Worm (Caenorhabditis elegans) whole organism, L1 larva: ENCODE data around the gene vha-20.
A peak's percentile ranks its signal among the peaks of the same experiment; 100 is the strongest.
"Not testable (repeated sequence)": the region's sequence is repeated elsewhere in the genome, so short reads cannot be mapped to it uniquely, and the experiment has no call there.

Experiments
- C16A3.4 ChIP-seq: fragments of 150-350 bp; optimal IDR thresholded peaks from 2 replicates; lab custom pipeline; 2014; ENCODE audit warnings: missing biosample characterization, missing genetic modification characterization
- C34B4.2 ChIP-seq: sonication (generic microtip); optimal IDR thresholded peaks from 2 replicates; lab custom pipeline; 2017; ENCODE audit warnings: mild to moderate bottlenecking, missing genetic modification characterization, missing compliant biosample characterization
- ceh-88 ChIP-seq: fragments of 200-800 bp; sonication (Bioruptor generic); IDR thresholded peaks from 2 replicates; pipeline ENCODE4 v1.3.6; 2022; ENCODE audit warnings: missing genetic modification characterization, missing compliant biosample characterization
- dpl-1 ChIP-seq, 3 experiments: fragments of 150-350 bp in 2 of 3; sonication (generic microtip) in 1 of 3; optimal IDR thresholded peaks; 2 replicates each; lab custom pipeline; 2014 to 2017; ENCODE audit warnings: missing biosample characterization in 3 of 3, missing genetic modification characterization in 3 of 3, missing genetic modification reagents in 3 of 3
- dsc-1 ChIP-seq: sonication (generic microtip); optimal IDR thresholded peaks from 2 replicates; lab custom pipeline; 2016; ENCODE audit warnings: mild to moderate bottlenecking, missing genetic modification characterization, missing compliant biosample characterization
- efl-1 ChIP-seq, 4 experiments: fragments of 150-350 bp; optimal IDR thresholded peaks in 3 of 4; peaks in 1 of 4; 1 replicate in 1 of 4; 2 replicates in 3 of 4; lab custom pipeline; 2014; ENCODE audit warnings: missing biosample characterization in 2 of 4, missing genetic modification characterization in 2 of 4, missing genetic modification reagents in 2 of 4
- elt-2 ChIP-seq: sonication (generic microtip); optimal IDR thresholded peaks from 2 replicates; lab custom pipeline; 2016; ENCODE audit warnings: missing genetic modification characterization, mild to moderate bottlenecking, inconsistent platforms, missing compliant biosample characterization, missing genetic modification reagents
- fkh-10 ChIP-seq: sonication (generic microtip); optimal IDR thresholded peaks from 2 replicates; lab custom pipeline; 2017; ENCODE audit warnings: missing biosample characterization, missing genetic modification reagents, missing genetic modification characterization
- fkh-8 ChIP-seq: sonication (generic microtip); optimal IDR thresholded peaks from 2 replicates; lab custom pipeline; 2016; ENCODE audit warnings: mild to moderate bottlenecking, missing genetic modification characterization, missing compliant biosample characterization
- fos-1 ChIP-seq: fragments of 150-350 bp; optimal IDR thresholded peaks from 2 replicates; lab custom pipeline; 2014; ENCODE audit warnings: missing biosample characterization, missing genetic modification characterization
- lin-13 ChIP-seq: fragments of 150-350 bp; optimal IDR thresholded peaks from 2 replicates; lab custom pipeline; 2014; ENCODE audit warnings: missing biosample characterization, missing genetic modification reagents, missing genetic modification characterization
- lin-14 ChIP-seq: fragments of 200-800 bp; sonication (Bioruptor generic); optimal IDR thresholded peaks from 2 replicates; lab custom pipeline; 2018; ENCODE audit warnings: mild to moderate bottlenecking, missing genetic modification characterization, moderate library complexity, missing compliant biosample characterization
- lin-35 ChIP-seq, 2 experiments: fragments of 150-350 bp; optimal IDR thresholded peaks; 2 replicates each; lab custom pipeline; 2014; ENCODE audit warnings: missing biosample characterization in 2 of 2, missing genetic modification characterization in 2 of 2, missing genetic modification reagents in 2 of 2
- mdl-1 ChIP-seq, 2 experiments: fragments of 150-350 bp; optimal IDR thresholded peaks; 2 replicates each; lab custom pipeline; 2014 to 2017; ENCODE audit warnings: missing biosample characterization in 2 of 2, missing genetic modification characterization in 2 of 2, inconsistent platforms in 1 of 2
- nhr-12 ChIP-seq: sonication (generic microtip); optimal IDR thresholded peaks from 2 replicates; lab custom pipeline; 2017; ENCODE audit warnings: missing biosample characterization, missing genetic modification characterization
- nhr-19 ChIP-seq: fragments of 200-800 bp; sonication (Bioruptor generic); conservative IDR thresholded peaks from 2 replicates; pipeline ENCODE4 v1.3.6; 2022; ENCODE audit warnings: missing genetic modification characterization, missing compliant biosample characterization
- nhr-20 ChIP-seq: sonication (generic microtip); optimal IDR thresholded peaks from 2 replicates; lab custom pipeline; 2016; ENCODE audit warnings: mild to moderate bottlenecking, missing genetic modification characterization, missing compliant biosample characterization
- nhr-47 ChIP-seq: sonication (generic microtip); optimal IDR thresholded peaks from 2 replicates; lab custom pipeline; 2016; ENCODE audit warnings: mild to moderate bottlenecking, missing genetic modification characterization, moderate library complexity, missing compliant biosample characterization
- nhr-71 ChIP-seq: sonication (generic microtip); optimal IDR thresholded peaks from 2 replicates; lab custom pipeline; 2016; ENCODE audit warnings: mild to moderate bottlenecking, missing genetic modification characterization, moderate library complexity, missing compliant biosample characterization
- nhr-84 ChIP-seq: sonication (generic microtip); optimal IDR thresholded peaks from 2 replicates; lab custom pipeline; 2017; ENCODE audit warnings: missing biosample characterization, missing genetic modification characterization
- nhr-90 ChIP-seq: sonication (generic microtip); optimal IDR thresholded peaks from 2 replicates; lab custom pipeline; 2016; ENCODE audit warnings: mild to moderate bottlenecking, missing genetic modification characterization, missing compliant biosample characterization; ENCODE audit not compliant: poor library complexity
- pax-3 ChIP-seq: fragments of 200-800 bp; sonication (Bioruptor generic); optimal IDR thresholded peaks from 2 replicates; lab custom pipeline; 2018; ENCODE audit warnings: mild to moderate bottlenecking, missing genetic modification characterization, moderate library complexity, missing compliant biosample characterization
- pqm-1 ChIP-seq: sonication (generic microtip); optimal IDR thresholded peaks from 3 replicates; lab custom pipeline; 2017; ENCODE audit warnings: missing biosample characterization, missing genetic modification characterization
- rnt-1 ChIP-seq: sonication (generic microtip); optimal IDR thresholded peaks from 2 replicates; lab custom pipeline; 2016; ENCODE audit warnings: mild to moderate bottlenecking, missing genetic modification characterization, moderate library complexity, missing compliant biosample characterization
- snu-23 ChIP-seq: sonication (generic microtip); optimal IDR thresholded peaks from 2 replicates; lab custom pipeline; 2016; ENCODE audit warnings: missing genetic modification characterization, missing compliant biosample characterization
- sox-4 ChIP-seq: sonication (generic microtip); optimal IDR thresholded peaks from 2 replicates; lab custom pipeline; 2016; ENCODE audit warnings: missing genetic modification characterization, missing compliant biosample characterization
- swsn-7 ChIP-seq: sonication (generic microtip); optimal IDR thresholded peaks from 2 replicates; lab custom pipeline; 2016; ENCODE audit warnings: missing genetic modification characterization, missing compliant biosample characterization
- unc-62 ChIP-seq: fragments of 150-350 bp; optimal IDR thresholded peaks from 2 replicates; lab custom pipeline; 2014; ENCODE audit warnings: missing biosample characterization, missing genetic modification reagents, missing genetic modification characterization
- unc-98 ChIP-seq: fragments of 200-800 bp; sonication (Bioruptor generic); IDR thresholded peaks from 2 replicates; pipeline ENCODE4 v1.3.6; 2022; ENCODE audit warnings: missing genetic modification characterization, missing compliant biosample characterization
- zag-1 ChIP-seq: fragments of 150-350 bp; optimal IDR thresholded peaks from 2 replicates; lab custom pipeline; 2014; ENCODE audit warnings: missing biosample characterization, missing genetic modification characterization

The vha-20 gene

ce11 chrX:14145634-14146033, 18.7 kb downstream of the vha-20 start:
- TF ChIP-seq unc-98: no peak
- TF ChIP-seq elt-2 (tag; lab: Kevin White, UChicago): peak; percentile 21
- peak in 1 of 2 experiments; percentile 37 for TF ChIP-seq lin-35 (GFP tag; optimal IDR thresholded peaks at IDR 0.05; lab: Kevin White, UChicago)
- no peak for TF ChIP-seq fkh-10
- peak; percentile 33 for TF ChIP-seq C16A3.4 (tag; lab: Kevin White, UChicago)
- peak; percentile 21 for TF ChIP-seq lin-14 (GFP tag; lab: Kevin White, UChicago)
- TF ChIP-seq mdl-1 (tag; optimal IDR thresholded peaks at IDR 0.05; lab: Kevin White, UChicago): peak in 1 of 2 experiments; percentile 11

ce11 chrX:14141896-14142392, 22.4 kb downstream of the vha-20 start, which contains the start of gene ceh-89:
ceh-89 (plus strand) TSS chrX:14141946.
- TF ChIP-seq fkh-8 (tag; lab: Kevin White, UChicago) (no peak), unc-62 (GFP tag; lab: Kevin White, UChicago) (no peak), sox-4 (tag; lab: Kevin White, UChicago) (no peak), ceh-88 (GFP tag; lab: Robert Waterston, UW) (no peak)

- no peak for TF ChIP-seq nhr-84 (tag; lab: Kevin White, UChicago)
- no peak for TF ChIP-seq C34B4.2 (tag; lab: Kevin White, UChicago)
- no peak for TF ChIP-seq efl-1 (optimal IDR thresholded peaks at IDR 0.05; lab: Kevin White, UChicago)
- TF ChIP-seq efl-1 (GFP tag; optimal IDR thresholded peaks at IDR 0.05 in 1 of 2; lab: Kevin White, UChicago): peak; percentile 13 to 92
- TF ChIP-seq sox-4 (tag; lab: Kevin White, UChicago): no peak
- TF ChIP-seq dpl-1 (GFP tag; optimal IDR thresholded peaks at IDR 0.05; lab: Kevin White, UChicago): peak in 1 of 3 experiments; percentile 41
- TF ChIP-seq nhr-47 (tag; lab: Kevin White, UChicago): no peak
- TF ChIP-seq lin-35 (GFP tag; optimal IDR thresholded peaks at IDR 0.05; lab: Kevin White, UChicago): peak in 1 of 2 experiments; percentile 16
- no peak for TF ChIP-seq dsc-1 (tag; lab: Kevin White, UChicago)
- TF ChIP-seq lin-14 (GFP tag; lab: Kevin White, UChicago): no peak
Measured at ce11 chrX:14141344-14141841, 22.9 kb downstream of the vha-20 start.

- TF ChIP-seq pax-3 (tag; lab: Kevin White, UChicago): no peak
- no peak for TF ChIP-seq dpl-1 (GFP tag; optimal IDR thresholded peaks at IDR 0.05; lab: Kevin White, UChicago)
- TF ChIP-seq pqm-1 (tag; lab: Kevin White, UChicago): no peak
- no peak for TF ChIP-seq nhr-47 (tag; lab: Kevin White, UChicago)
- no peak for TF ChIP-seq efl-1 (optimal IDR thresholded peaks at IDR 0.05; lab: Kevin White, UChicago)
- TF ChIP-seq efl-1 (GFP tag; optimal IDR thresholded peaks at IDR 0.05 in 1 of 2; lab: Kevin White, UChicago): no peak
- TF ChIP-seq nhr-12 (tag; lab: Kevin White, UChicago): no peak
- TF ChIP-seq C34B4.2 (tag; lab: Kevin White, UChicago): no peak
- TF ChIP-seq swsn-7 (tag; lab: Kevin White, UChicago): no peak
- TF ChIP-seq zag-1 (tag; lab: Kevin White, UChicago): no peak
- no peak for TF ChIP-seq fos-1 (tag; lab: Kevin White, UChicago)
- no peak for TF ChIP-seq lin-13 (GFP tag; lab: Kevin White, UChicago)
- TF ChIP-seq, all 84 proteins: peak for 0
Measured at ce11 chrX:14140040-14140439, 24.3 kb downstream of the vha-20 start, which contains the start of gene nkat-1. nkat-1 (minus strand) TSS chrX:14140140.

ce11 chrX:14136795-14137194, 27.5 kb downstream of the vha-20 start:
- TF ChIP-seq nhr-20 (tag; lab: Kevin White, UChicago): peak; percentile 15
- peak; percentile 16 for TF ChIP-seq rnt-1 (tag; lab: Kevin White, UChicago)
- peak; percentile 23 for TF ChIP-seq nhr-71
- 0 out of 2 replicates have a peak, but pooled peaks have one; percentile 20 for TF ChIP-seq nhr-19 (GFP tag; lab: Robert Waterston, UW)
- TF ChIP-seq nhr-90: peak; percentile 49
- TF ChIP-seq snu-23: peak; percentile 45
- TF ChIP-seq efl-1 (optimal IDR thresholded peaks at IDR 0.05; lab: Kevin White, UChicago): not testable (repeated sequence)
- TF ChIP-seq efl-1 (GFP tag; optimal IDR thresholded peaks at IDR 0.05 in 1 of 2; lab: Kevin White, UChicago): peak in 1 of 2 experiments; percentile 56
